Worm (Caenorhabditis elegans): ENCODE data around the gene ZK1307.9.

ZK1307.9 gene

DNA sequence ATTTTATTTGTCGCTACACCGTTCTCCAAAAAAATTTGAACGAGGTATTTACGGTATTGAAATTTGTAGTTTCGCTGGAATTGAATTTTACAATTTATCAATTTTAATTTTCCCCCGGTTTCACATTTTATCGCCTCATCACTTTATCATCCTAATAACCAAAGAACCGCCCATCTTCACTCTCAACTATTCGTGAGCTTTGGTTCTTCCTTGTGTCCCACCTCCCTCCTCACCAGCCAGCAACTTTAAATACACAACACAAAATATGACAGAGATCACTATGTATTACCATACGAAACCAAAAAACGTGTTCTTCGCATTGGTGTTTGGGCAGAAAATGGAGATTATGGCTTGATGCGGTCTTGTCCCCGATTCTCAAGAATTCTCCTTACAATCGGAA is 45.2 kb upstream of the ZK1307.9 start (continued):
- TF ChIP-seq nhr-102 (tag; optimal IDR thresholded peaks at IDR 0.05) (no peak), ceh-32 (tag; optimal IDR thresholded peaks at IDR 0.05; ENCODE audit: poor library complexity) (no peak), tag-97 (GFP tag; IDR thresholded peaks at IDR 0.05) (no peak), cey-2 (tag; optimal IDR thresholded peaks at IDR 0.05; ENCODE audit: borderline replicate concordance, insufficient read depth) (no peak)

ce11 chrII:9604685-9605084 is 44.6 kb upstream of the ZK1307.9 start:
- peak; percentile 25 for TF ChIP-seq hlh-30 (tag; optimal IDR thresholded peaks at IDR 0.05; ENCODE audit: insufficient read depth)
- TF ChIP-seq ZK546.5 (tag; optimal IDR thresholded peaks at IDR 0.05), result no peak
- no peak for TF ChIP-seq nhr-102 (tag; optimal IDR thresholded peaks at IDR 0.05)
- peak; percentile 52; the same call in 1 of the 2 replicates for TF ChIP-seq dmd-6 (GFP tag; IDR thresholded peaks at IDR 0.05)
- TF ChIP-seq tra-1 (GFP tag; IDR thresholded peaks at IDR 0.05), result no peak
- no peak for TF ChIP-seq daf-16 (GFP tag; optimal IDR thresholded peaks at IDR 0.05)
- peak; percentile 47 for TF ChIP-seq daf-16 (tag; optimal IDR thresholded peaks at IDR 0.05)
- no peak for TF ChIP-seq ceh-82 (tag; optimal IDR thresholded peaks at IDR 0.05)
- TF ChIP-seq arid-1 (GFP tag; conservative IDR thresholded peaks at IDR 0.05), result no peak
- TF ChIP-seq egl-43 (GFP tag; IDR thresholded peaks at IDR 0.05), result no peak
- TF ChIP-seq pqm-1 (tag; optimal IDR thresholded peaks at IDR 0.05), result peak; percentile 37
- TF ChIP-seq ceh-62 (tag; optimal IDR thresholded peaks at IDR 0.05), result no peak
- no peak for TF ChIP-seq nhr-237 (tag; optimal IDR thresholded peaks at IDR 0.05)
- no peak for TF ChIP-seq snpc-4 (tag; optimal IDR thresholded peaks at IDR 0.05)
- TF ChIP-seq lsy-2 (tag; optimal IDR thresholded peaks at IDR 0.05), result peak in 1 of 2 experiments; percentile 4
- TF ChIP-seq zfp-2 (tag; optimal IDR thresholded peaks at IDR 0.05), result no peak
- no peak for TF ChIP-seq vab-7 (GFP tag; IDR thresholded peaks at IDR 0.05)
- TF ChIP-seq nhr-28 (tag; optimal IDR thresholded peaks at IDR 0.05), result peak; percentile 40
- TF ChIP-seq nhr-77 (tag; optimal IDR thresholded peaks at IDR 0.05), result peak; percentile 15

- no peak for TF ChIP-seq lim-7 (GFP tag; IDR thresholded peaks at IDR 0.05)
- TF ChIP-seq skn-1 (tag; optimal IDR thresholded peaks at IDR 0.05), result no peak
- TF ChIP-seq nhr-48 (tag; optimal IDR thresholded peaks at IDR 0.05), result no peak
- TF ChIP-seq daf-19 (GFP tag; conservative IDR thresholded peaks at IDR 0.05), result no peak
- no peak for TF ChIP-seq rbr-2 (tag; optimal IDR thresholded peaks at IDR 0.05)
- TF ChIP-seq lin-29 (GFP tag; IDR thresholded peaks at IDR 0.05), result no peak
- peak; percentile 74 for TF ChIP-seq nhr-11 (tag; optimal IDR thresholded peaks at IDR 0.05)
- TF ChIP-seq dmd-8 (GFP tag; IDR thresholded peaks at IDR 0.05), result no peak
- no peak for TF ChIP-seq nhr-237 (tag; optimal IDR thresholded peaks at IDR 0.05)
- TF ChIP-seq sdz-12 (GFP tag; optimal IDR thresholded peaks at IDR 0.05), result no peak
- no peak for TF ChIP-seq lir-3 (tag; optimal IDR thresholded peaks at IDR 0.05)
- TF ChIP-seq F10B5.3 (tag; optimal IDR thresholded peaks at IDR 0.05), result no peak
- no peak for TF ChIP-seq duxl-1 (tag; optimal IDR thresholded peaks at IDR 0.05; ENCODE audit: poor library complexity)
- TF ChIP-seq mxl-3 (GFP tag; optimal IDR thresholded peaks at IDR 0.05), result peak; percentile 33
- no peak for TF ChIP-seq F49E8.2 (tag; optimal IDR thresholded peaks at IDR 0.05; ENCODE audit: borderline replicate concordance)
- TF ChIP-seq nhr-28 (tag; optimal IDR thresholded peaks at IDR 0.05), result peak; percentile 23
- no peak for TF ChIP-seq ama-1 (optimal IDR thresholded peaks at IDR 0.05)
- TF ChIP-seq unc-62 (GFP tag; optimal IDR thresholded peaks at IDR 0.05 in 1 of 2), result peak in 1 of 2 experiments; percentile 88
- TF ChIP-seq unc-62 (tag; optimal IDR thresholded peaks at IDR 0.05), result no peak
- TF ChIP-seq nhr-77 (tag; optimal IDR thresholded peaks at IDR 0.05), result no peak
- no peak for TF ChIP-seq gei-8 (GFP tag; optimal IDR thresholded peaks at IDR 0.05)
- peak; percentile 72 for TF ChIP-seq aha-1 (tag)
- TF ChIP-seq daf-16 (GFP tag; optimal IDR thresholded peaks at IDR 0.05), result no peak
- TF ChIP-seq daf-16 (tag; optimal IDR thresholded peaks at IDR 0.05), result peak; percentile 63
Measured at ce11 chrII:9605336-9605735, 44.0 kb upstream of the ZK1307.9 start, which contains the start of gene nhr-19. nhr-19 (minus strand) TSS chrII:9605526.
